Worm (Caenorhabditis elegans): ENCODE measurements around the gene Y75B7AL.2.

ce11 chrV:1364346-1364745 lies 6.4 kb upstream of the Y75B7AL.2 start:
- TF ChIP-seq mdl-1 (tag; optimal IDR thresholded peaks at IDR 0.05), result no peak
- TF ChIP-seq daf-12 (tag; optimal IDR thresholded peaks at IDR 0.05), result no peak
- no peak for TF ChIP-seq sea-2 (GFP tag; optimal IDR thresholded peaks at IDR 0.05)
- no peak for TF ChIP-seq mml-1 (tag; optimal IDR thresholded peaks at IDR 0.05)
- no peak for TF ChIP-seq nhr-11 (tag; optimal IDR thresholded peaks at IDR 0.05)
- peak; percentile 24 for TF ChIP-seq nfya-1 (tag; optimal IDR thresholded peaks at IDR 0.05; ENCODE audit: insufficient read depth)
